Worm (Caenorhabditis elegans) whole organism, early embryonic: ENCODE data around the gene snfc-5.

Source experiments
- B0310.2 ChIP-seq: sonication (generic microtip); optimal IDR thresholded peaks from 2 replicates; lab custom pipeline; 2016; ENCODE audit warnings: mild to moderate bottlenecking, missing genetic modification characterization, missing compliant biosample characterization
- F13C5.2 ChIP-seq: sonication (generic microtip); optimal IDR thresholded peaks from 2 replicates; lab custom pipeline; 2017; ENCODE audit warnings: mild to moderate bottlenecking, missing genetic modification characterization, inconsistent platforms, missing compliant biosample characterization
- aly-1 ChIP-seq: sonication (generic microtip); optimal IDR thresholded peaks from 2 replicates; lab custom pipeline; 2016; ENCODE audit warnings: missing genetic modification characterization, missing compliant biosample characterization
- ama-1 ChIP-seq: fragments of 150-350 bp; optimal IDR thresholded peaks from 2 replicates; lab custom pipeline; 2014
- ceh-13 ChIP-seq: fragments of 200-800 bp; sonication (Bioruptor generic); optimal IDR thresholded peaks from 2 replicates; lab custom pipeline; 2018; ENCODE audit warnings: mild to moderate bottlenecking, missing genetic modification characterization, missing compliant biosample characterization
- ceh-36 ChIP-seq: sonication (generic microtip); optimal IDR thresholded peaks from 2 replicates; lab custom pipeline; 2016; ENCODE audit warnings: missing genetic modification characterization, inconsistent platforms, missing compliant biosample characterization
- ets-7 ChIP-seq: sonication (generic microtip); optimal IDR thresholded peaks from 2 replicates; lab custom pipeline; 2016; ENCODE audit warnings: missing genotype, missing genetic modification characterization, missing compliant biosample characterization
- flt-1 ChIP-seq: fragments of 200-800 bp; sonication (Bioruptor generic); IDR thresholded peaks from 2 replicates; pipeline ENCODE4 v1.3.6; 2022; ENCODE audit warnings: missing genetic modification characterization, missing compliant biosample characterization
- hmbx-1 ChIP-seq: sonication (generic microtip); optimal IDR thresholded peaks from 2 replicates; lab custom pipeline; 2016; ENCODE audit warnings: mild to moderate bottlenecking, missing genetic modification characterization, missing compliant biosample characterization
- hmg-4 ChIP-seq: fragments of 200-800 bp; sonication (Bioruptor generic); optimal IDR thresholded peaks from 2 replicates; lab custom pipeline; 2018; ENCODE audit warnings: mild to moderate bottlenecking, missing genetic modification characterization, missing compliant biosample characterization
- hnd-1 ChIP-seq: sonication (generic microtip); optimal IDR thresholded peaks from 2 replicates; lab custom pipeline; 2016; ENCODE audit warnings: missing genetic modification characterization, missing compliant biosample characterization
- pes-1 ChIP-seq: fragments of 200-800 bp; sonication (Bioruptor generic); IDR thresholded peaks from 2 replicates; pipeline ENCODE4 v1.3.6; 2022; ENCODE audit warnings: missing genetic modification reagents, missing genetic modification characterization, missing compliant biosample characterization
- scrt-1 ChIP-seq: fragments of 200-800 bp; sonication (Bioruptor generic); IDR thresholded peaks from 2 replicates; pipeline ENCODE4 v1.3.6; 2022; ENCODE audit warnings: missing genetic modification characterization, missing compliant biosample characterization
- sea-1 ChIP-seq: fragments of 200-800 bp; sonication (Bioruptor generic); conservative IDR thresholded peaks from 2 replicates; pipeline ENCODE4 v1.3.6; 2022; ENCODE audit warnings: missing genetic modification characterization, missing compliant biosample characterization
- tbx-11 ChIP-seq: fragments of 200-800 bp; sonication (Bioruptor generic); IDR thresholded peaks from 2 replicates; pipeline ENCODE4 v1.3.6; 2022; ENCODE audit warnings: missing genetic modification characterization, missing compliant biosample characterization
- tbx-37 ChIP-seq: fragments of 200-800 bp; sonication (Bioruptor generic); conservative IDR thresholded peaks from 2 replicates; pipeline ENCODE4 v1.3.6; 2022; ENCODE audit warnings: missing genetic modification reagents, missing genetic modification characterization, missing compliant biosample characterization
- tra-4 ChIP-seq: sonication (generic microtip); optimal IDR thresholded peaks from 2 replicates; lab custom pipeline; 2017; ENCODE audit warnings: missing genetic modification characterization, missing compliant biosample characterization

The snfc-5 gene

ce11 chrIII:4379717-4380116 lies 24.9 kb upstream of the snfc-5 start, which contains the start of gene B0284.3:
Gene B0284.3, minus strand, starts transcription at chrIII:4379817.
- TF ChIP-seq aly-1 (tag; lab: Kevin White, UChicago) (no peak), hnd-1 (tag; lab: Kevin White, UChicago) (no peak), flt-1 (GFP tag; lab: Robert Waterston, UW) (no peak), ama-1 (lab: Kevin White, UChicago) (no peak), hmbx-1 (tag; lab: Kevin White, UChicago) (no peak), hmg-4 (GFP tag; lab: Kevin White, UChicago) (no peak), B0310.2 (tag; lab: Kevin White, UChicago) (no peak), pes-1 (GFP tag; lab: Robert Waterston, UW) (no peak), ets-7 (tag; lab: Kevin White, UChicago) (no peak), tra-4 (no peak), ceh-36 (tag; lab: Kevin White, UChicago) (no peak), ceh-13 (GFP tag; lab: Kevin White, UChicago) (no peak), tbx-37 (no peak), tbx-11 (no peak), F13C5.2 (tag; lab: Kevin White, UChicago) (no peak), sea-1 (GFP tag; lab: Robert Waterston, UW) (no peak), scrt-1 (GFP tag; lab: Robert Waterston, UW) (no peak)

- TF ChIP-seq sea-1 (GFP tag; lab: Robert Waterston, UW): no peak
- TF ChIP-seq F13C5.2 (tag; lab: Kevin White, UChicago): peak; percentile 11
- no peak for TF ChIP-seq pes-1 (GFP tag; lab: Robert Waterston, UW)
- no peak for TF ChIP-seq ets-7 (tag; lab: Kevin White, UChicago)
- no peak for TF ChIP-seq tra-4
Observed at ce11 chrIII:4380835-4381234, 23.8 kb upstream of the snfc-5 start.

DNA sequence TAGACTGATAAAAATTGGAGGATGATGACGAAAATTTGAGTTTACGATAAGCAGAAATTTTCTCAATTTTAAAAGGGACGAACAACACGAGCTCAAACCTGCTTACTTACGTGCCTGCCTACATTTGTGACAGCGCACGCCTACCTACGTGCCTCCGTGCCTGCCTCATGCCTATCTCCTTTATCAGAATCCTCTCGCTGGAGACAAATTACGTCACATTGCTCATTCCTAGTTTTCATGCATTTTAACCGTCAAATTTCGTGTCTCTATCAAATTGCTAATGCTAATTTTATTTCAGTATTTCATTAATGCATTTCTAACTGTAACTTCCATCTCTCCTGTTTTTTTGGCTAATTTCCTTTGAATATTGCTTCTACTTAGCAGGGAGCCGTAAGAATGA lies 23.2 kb upstream of the snfc-5 start, which contains the start of gene pals-27:
Gene pals-27 (plus strand): TSS at position 301 of the 400 bp plus-strand sequence.
- TF ChIP-seq B0310.2 (tag; lab: Kevin White, UChicago) (no peak), flt-1 (GFP tag; lab: Robert Waterston, UW) (no peak), ets-7 (tag; lab: Kevin White, UChicago) (no peak), tbx-11 (no peak), aly-1 (tag; lab: Kevin White, UChicago) (no peak), tbx-37 (no peak), pes-1 (GFP tag; lab: Robert Waterston, UW) (no peak), scrt-1 (GFP tag; lab: Robert Waterston, UW) (no peak), ceh-36 (tag; lab: Kevin White, UChicago) (no peak), ceh-13 (GFP tag; lab: Kevin White, UChicago) (no peak), tra-4 (no peak), sea-1 (GFP tag; lab: Robert Waterston, UW) (no peak), hmbx-1 (tag; lab: Kevin White, UChicago) (no peak), hnd-1 (tag; lab: Kevin White, UChicago) (no peak), hmg-4 (GFP tag; lab: Kevin White, UChicago) (no peak), F13C5.2 (tag; lab: Kevin White, UChicago) (no peak), ama-1 (lab: Kevin White, UChicago) (no peak)

DNA sequence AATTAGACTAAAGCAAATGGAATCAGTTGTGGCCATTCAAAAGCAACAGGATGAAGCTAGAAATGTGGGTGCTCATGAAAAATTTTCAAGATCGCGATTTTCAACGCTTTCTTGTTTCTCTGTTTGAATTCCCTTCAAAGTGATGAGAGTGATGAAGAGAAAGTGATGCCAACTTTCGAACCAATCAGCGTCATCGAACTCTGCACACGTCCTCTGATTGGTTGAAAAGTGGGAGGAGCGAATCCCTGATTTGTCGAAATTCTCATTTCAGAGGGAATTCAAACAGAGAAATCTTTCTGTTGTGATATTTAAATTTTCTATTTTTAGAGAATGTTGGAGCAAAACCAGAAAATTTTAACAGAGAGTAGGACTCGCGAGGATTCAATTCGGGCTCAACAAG lies 22.5 kb upstream of the snfc-5 start:
- TF ChIP-seq tra-4 (no peak), sea-1 (GFP tag; lab: Robert Waterston, UW) (no peak), ama-1 (lab: Kevin White, UChicago) (no peak), F13C5.2 (tag; lab: Kevin White, UChicago) (no peak), tbx-37 (no peak), hmbx-1 (tag; lab: Kevin White, UChicago) (no peak), ceh-13 (GFP tag; lab: Kevin White, UChicago) (no peak), hmg-4 (GFP tag; lab: Kevin White, UChicago) (no peak), ceh-36 (tag; lab: Kevin White, UChicago) (no peak), flt-1 (GFP tag; lab: Robert Waterston, UW) (no peak), ets-7 (tag; lab: Kevin White, UChicago) (no peak), pes-1 (GFP tag; lab: Robert Waterston, UW) (no peak), scrt-1 (GFP tag; lab: Robert Waterston, UW) (no peak)

DNA sequence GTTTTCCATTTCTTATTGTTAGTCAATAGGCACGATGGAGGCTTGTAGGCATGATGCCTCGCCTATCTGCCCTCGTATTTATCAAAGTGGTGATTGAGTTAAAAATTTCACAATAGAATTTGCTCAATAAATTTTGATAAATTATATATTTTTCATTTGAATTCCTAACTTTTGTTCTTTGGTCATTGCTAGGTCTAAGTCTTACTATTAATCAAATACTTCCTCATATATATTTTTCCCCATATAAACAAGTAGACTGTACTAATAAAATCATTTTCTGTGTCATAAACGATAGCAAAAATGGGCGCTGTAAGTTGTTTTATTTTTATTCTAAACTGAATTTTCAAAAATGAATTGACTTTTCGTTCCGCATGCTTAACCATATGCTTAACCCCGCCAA lies 20.1 kb upstream of the snfc-5 start, which contains the start of gene pals-28:
Gene pals-28 (plus strand): TSS at position 301 of the 400 bp plus-strand sequence.
- TF ChIP-seq ceh-13 (GFP tag; lab: Kevin White, UChicago) (no peak), ama-1 (lab: Kevin White, UChicago) (no peak), aly-1 (tag; lab: Kevin White, UChicago) (no peak)

- no peak for TF ChIP-seq hmg-4 (GFP tag; lab: Kevin White, UChicago)
- TF ChIP-seq hnd-1 (tag; lab: Kevin White, UChicago): no peak
- TF ChIP-seq flt-1 (GFP tag; lab: Robert Waterston, UW): no peak
Observed at ce11 chrIII:4390421-4390820, 14.2 kb upstream of the snfc-5 start.

- TF ChIP-seq hmg-4 (GFP tag; lab: Kevin White, UChicago): no peak
- TF ChIP-seq F13C5.2 (tag; lab: Kevin White, UChicago): no peak
- TF ChIP-seq ets-7 (tag; lab: Kevin White, UChicago): no peak
- TF ChIP-seq ceh-13 (GFP tag; lab: Kevin White, UChicago): no peak
- TF ChIP-seq tbx-37: no peak
- TF ChIP-seq flt-1 (GFP tag; lab: Robert Waterston, UW): no peak
- TF ChIP-seq scrt-1 (GFP tag; lab: Robert Waterston, UW): no peak
- TF ChIP-seq B0310.2 (tag; lab: Kevin White, UChicago): no peak
- no peak for TF ChIP-seq tra-4
- no peak for TF ChIP-seq tbx-11
- no peak for TF ChIP-seq ceh-36 (tag; lab: Kevin White, UChicago)
- no peak for TF ChIP-seq pes-1 (GFP tag; lab: Robert Waterston, UW)
- no peak for TF ChIP-seq sea-1 (GFP tag; lab: Robert Waterston, UW)
- TF ChIP-seq aly-1 (tag; lab: Kevin White, UChicago): no peak
- TF ChIP-seq hmbx-1 (tag; lab: Kevin White, UChicago): no peak
- TF ChIP-seq hnd-1 (tag; lab: Kevin White, UChicago): no peak
- no peak for TF ChIP-seq ama-1 (lab: Kevin White, UChicago)
Observed at ce11 chrIII:4391319-4391718, 13.3 kb upstream of the snfc-5 start.
